Fruit fly (Drosophila melanogaster): Measurements from ENCODE around the gene Vps33B.
A peak's percentile ranks its signal among the peaks of the same experiment; 100 is the strongest.

The Vps33B gene

DNA sequence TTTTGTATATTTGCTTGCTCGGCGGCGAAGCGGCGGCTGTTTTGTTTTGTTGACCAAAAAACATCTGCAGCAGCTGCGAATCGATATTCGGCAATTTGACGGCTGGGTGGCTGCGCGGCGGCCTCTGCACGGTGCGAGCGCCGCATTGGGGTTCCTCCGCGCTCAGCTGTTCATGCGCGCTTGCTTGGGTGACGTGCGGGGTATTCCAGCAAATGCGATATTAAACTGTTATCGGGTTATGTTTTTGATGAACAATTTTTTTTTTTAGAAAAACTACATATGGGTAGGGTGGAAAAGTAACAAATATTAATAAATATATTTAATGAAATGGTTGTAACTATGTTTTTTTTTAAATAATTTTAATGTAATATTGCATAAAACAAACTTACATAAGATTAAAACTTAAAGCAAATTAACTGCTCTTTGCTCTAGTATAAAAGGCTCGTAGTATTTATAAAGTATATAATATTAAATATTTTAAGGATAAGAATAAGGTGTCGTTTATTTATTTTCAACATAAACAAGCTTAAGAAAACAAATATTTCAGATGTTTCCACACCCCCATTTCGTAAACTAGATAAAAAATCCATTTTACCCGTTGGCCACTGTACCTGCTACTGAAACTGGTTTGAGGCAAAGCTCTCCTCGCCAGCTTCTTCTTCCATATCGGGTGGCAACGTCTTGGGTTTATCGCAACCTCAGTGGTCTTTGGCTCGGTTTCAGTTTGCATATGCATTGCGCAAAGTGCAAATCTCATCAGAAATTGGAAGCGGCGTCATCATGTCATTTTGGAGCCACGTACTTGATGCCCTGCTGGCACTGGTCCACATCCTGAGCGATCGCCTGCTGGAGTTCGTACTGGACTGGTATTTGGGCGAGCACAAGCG, 17.7 kb downstream of the Vps33B start, which contains the start of the genes Gnpat and CG5112 (continued):
- TF ChIP-seq CG30403 (GFP tag; optimal IDR thresholded peaks at IDR 0.05) = peak; percentile 82
- peak; percentile 59 for TF ChIP-seq Ets97D (GFP tag; optimal IDR thresholded peaks at IDR 0.05)
- no peak for TF ChIP-seq CG13123 (GFP tag; optimal IDR thresholded peaks at IDR 0.05)
- TF ChIP-seq lola (GFP tag; optimal IDR thresholded peaks at IDR 0.05) = peak in 1 of 3 experiments; percentile 64
- TF ChIP-seq unpg (GFP tag; optimal IDR thresholded peaks at IDR 0.05) = peak; percentile 54
- peak; percentile 23 for TF ChIP-seq CG3281 (GFP tag; optimal IDR thresholded peaks at IDR 0.05)
- TF ChIP-seq Eip74EF (GFP tag; optimal IDR thresholded peaks at IDR 0.05) = no peak
- TF ChIP-seq Sin3A (optimal IDR thresholded peaks at IDR 0.05) = no peak
- no peak for TF ChIP-seq CG8478 (optimal IDR thresholded peaks at IDR 0.05)
- peak; percentile 31; the same call in 1 of the 4 replicates for TF ChIP-seq Gug (GFP tag; IDR thresholded peaks at IDR 0.05)
- TF ChIP-seq sr (GFP tag; IDR thresholded peaks at IDR 0.05) = peak; percentile 62; the same call in 1 of the 3 replicates
- peak; percentile 71 for TF ChIP-seq CG15696 (tag; optimal IDR thresholded peaks at IDR 0.05)
- TF ChIP-seq CG18764 (GFP tag; optimal IDR thresholded peaks at IDR 0.05) = peak; percentile 93
- TF ChIP-seq CG10543 (GFP tag; optimal IDR thresholded peaks at IDR 0.05) = peak; percentile 54
- peak; percentile 35 for TF ChIP-seq CG12104 (GFP tag; optimal IDR thresholded peaks at IDR 0.05)
- TF ChIP-seq CG1233 (GFP tag; optimal IDR thresholded peaks at IDR 0.05) = no peak
- TF ChIP-seq CG10147 (GFP tag; optimal IDR thresholded peaks at IDR 0.05) = peak; percentile 39
- no peak for TF ChIP-seq Hmx (GFP tag; optimal IDR thresholded peaks at IDR 0.05)
- TF ChIP-seq CG30020 (tag; optimal IDR thresholded peaks at IDR 0.05) = peak; percentile 72
- peak; percentile 48; the same call in 1 of the 2 replicates for TF ChIP-seq Oaz (GFP tag; IDR thresholded peaks at IDR 0.05)
- no peak for TF ChIP-seq crc (GFP tag; optimal IDR thresholded peaks at IDR 0.05)
- no peak for TF ChIP-seq CG8089 (GFP tag; optimal IDR thresholded peaks at IDR 0.05)
- peak; percentile 62 for TF ChIP-seq CG12299 (tag; optimal IDR thresholded peaks at IDR 0.05)
- TF ChIP-seq Poxn (GFP tag; IDR thresholded peaks at IDR 0.05) = 0 out of 2 replicates have a peak, but pooled peaks have one; percentile 16
- TF ChIP-seq BEAF-32 (GFP tag; optimal IDR thresholded peaks at IDR 0.05) = peak; percentile 65
- TF ChIP-seq CG1602 (GFP tag; optimal IDR thresholded peaks at IDR 0.05) = peak; percentile 52
- TF ChIP-seq HLH3B (GFP tag; IDR thresholded peaks at IDR 0.05) = peak; percentile 70
- TF ChIP-seq CG12769 (tag; optimal IDR thresholded peaks at IDR 0.05) = peak; percentile 50
- peak; percentile 59 for TF ChIP-seq E2f1 (GFP tag; IDR thresholded peaks at IDR 0.05)
- TF ChIP-seq MESR4 (GFP tag; optimal IDR thresholded peaks at IDR 0.05) = peak; percentile 54
- TF ChIP-seq z (GFP tag; IDR thresholded peaks at IDR 0.05) = no peak
- TF ChIP-seq mirr (GFP tag; optimal IDR thresholded peaks at IDR 0.05) = peak; percentile 60
- TF ChIP-seq mam (GFP tag; optimal IDR thresholded peaks at IDR 0.05) = peak; percentile 36
- peak; percentile 5 for TF ChIP-seq Myb (GFP tag; optimal IDR thresholded peaks at IDR 0.05)
- no peak for TF ChIP-seq D (optimal IDR thresholded peaks at IDR 0.05)
- TF ChIP-seq D (GFP tag; optimal IDR thresholded peaks at IDR 0.05) = peak; percentile 2
- peak; percentile 79 for TF ChIP-seq nom (GFP tag; optimal IDR thresholded peaks at IDR 0.05)
- peak; percentile 55 for TF ChIP-seq CG7372 (GFP tag; IDR thresholded peaks at IDR 0.05)
- TF ChIP-seq sd (tag; optimal IDR thresholded peaks at IDR 0.05) = no peak
- TF ChIP-seq CG13296 (GFP tag; optimal IDR thresholded peaks at IDR 0.05) = peak; percentile 56
- peak; percentile 65 for TF ChIP-seq CG14710 (tag; optimal IDR thresholded peaks at IDR 0.05)
- TF ChIP-seq CG3838 (GFP tag; optimal IDR thresholded peaks at IDR 0.05) = no peak
- TF ChIP-seq tio (GFP tag; optimal IDR thresholded peaks at IDR 0.05) = no peak
- TF ChIP-seq stc (GFP tag; IDR thresholded peaks at IDR 0.05) = no peak
- TF ChIP-seq CG18262 (tag; optimal IDR thresholded peaks at IDR 0.05) = peak; percentile 63
- TF ChIP-seq disco-r (GFP tag; optimal IDR thresholded peaks at IDR 0.05) = no peak
- 0 out of 3 replicates have a peak, but pooled peaks have one; percentile 15 for TF ChIP-seq CG3726 (GFP tag; IDR thresholded peaks at IDR 0.05)
- peak; percentile 34 for TF ChIP-seq D19B (GFP tag; optimal IDR thresholded peaks at IDR 0.05)
- peak; percentile 47; the same call in 1 of the 2 replicates for TF ChIP-seq Taf1 (GFP tag; IDR thresholded peaks at IDR 0.05)
